Worm (Caenorhabditis elegans): ENCODE results near the gene Y69A2AR.16.
A peak's percentile ranks its signal among the peaks of the same experiment; 100 is the strongest.

Y69A2AR.16 gene

ce11 chrIV:2476386-2476785 is 21.2 kb upstream of the Y69A2AR.16 start, which contains the start of gene grd-16:
grd-16 (plus strand) TSS chrIV:2476686.
- TF ChIP-seq unc-62 (GFP tag; optimal IDR thresholded peaks at IDR 0.05 in 1 of 2) = peak in 1 of 2 experiments; percentile 13
- no peak for TF ChIP-seq unc-62 (tag; optimal IDR thresholded peaks at IDR 0.05)
- TF ChIP-seq lin-29 (GFP tag; IDR thresholded peaks at IDR 0.05) = no peak
- no peak for TF ChIP-seq gei-8 (GFP tag; optimal IDR thresholded peaks at IDR 0.05)
- no peak for TF ChIP-seq pqm-1 (tag; optimal IDR thresholded peaks at IDR 0.05)
- peak; percentile 63 for TF ChIP-seq aha-1 (tag)
- TF ChIP-seq nhr-237 (tag; optimal IDR thresholded peaks at IDR 0.05) = no peak

- TF ChIP-seq attf-4 (tag; optimal IDR thresholded peaks at IDR 0.05) (no peak), nhr-28 (tag; optimal IDR thresholded peaks at IDR 0.05) (no peak), sdz-12 (GFP tag; optimal IDR thresholded peaks at IDR 0.05) (no peak), nhr-102 (tag; optimal IDR thresholded peaks at IDR 0.05) (no peak)
Measured at ce11 chrIV:2481955-2482354, 15.6 kb upstream of the Y69A2AR.16 start, which contains the start of gene Y69A2AL.2. Y69A2AL.2 (plus strand) TSS chrIV:2482255.

ce11 chrIV:2488520-2488919 is 9.1 kb upstream of the Y69A2AR.16 start, which contains the start of gene Y69A2AR.19:
Y69A2AR.19 (plus strand) TSS chrIV:2488820.
- TF ChIP-seq unc-62 (GFP tag; optimal IDR thresholded peaks at IDR 0.05 in 1 of 2) (peak in 1 of 2 experiments; percentile 14), unc-62 (tag; optimal IDR thresholded peaks at IDR 0.05) (no peak), saeg-2 (GFP tag; IDR thresholded peaks at IDR 0.05) (no peak)

ce11 chrIV:2495118-2495785 is 2.4 kb upstream of the Y69A2AR.16 start, which contains the start of the genes ccdc-12 and Y69A2AR.18:
ccdc-12 (minus strand) TSS chrIV:2495174.
Y69A2AR.18 (plus strand) TSS chrIV:2495735.
- TF ChIP-seq F10B5.3 (tag; optimal IDR thresholded peaks at IDR 0.05) (no peak), ama-1 (optimal IDR thresholded peaks at IDR 0.05) (peak; percentile 5), unc-62 (GFP tag; optimal IDR thresholded peaks at IDR 0.05 in 1 of 2) (no peak), unc-62 (tag; optimal IDR thresholded peaks at IDR 0.05) (no peak), dmd-8 (GFP tag; IDR thresholded peaks at IDR 0.05) (no peak), snpc-4 (tag; optimal IDR thresholded peaks at IDR 0.05) (no peak), F26F4.8 (GFP tag; conservative IDR thresholded peaks at IDR 0.05) (no peak), lin-1 (GFP tag; IDR thresholded peaks at IDR 0.05) (no peak), dmd-9 (GFP tag; IDR thresholded peaks at IDR 0.05) (no peak), gei-8 (GFP tag; optimal IDR thresholded peaks at IDR 0.05) (no peak), mdt-29 (GFP tag; IDR thresholded peaks at IDR 0.05) (no peak), ZK337.2 (GFP tag; IDR thresholded peaks at IDR 0.05) (no peak), ceh-28 (tag; optimal IDR thresholded peaks at IDR 0.05) (no peak), zag-1 (tag; optimal IDR thresholded peaks at IDR 0.05) (no peak), nhr-6 (tag; optimal IDR thresholded peaks at IDR 0.05) (peak; percentile 22), set-16 (GFP tag; IDR thresholded peaks at IDR 0.05) (no peak), ceh-82 (tag; optimal IDR thresholded peaks at IDR 0.05) (no peak), lsy-2 (tag; optimal IDR thresholded peaks at IDR 0.05) (peak; percentile 90 to 99), madf-5 (GFP tag; IDR thresholded peaks at IDR 0.05) (no peak), aly-2 (tag; optimal IDR thresholded peaks at IDR 0.05) (no peak), daf-19 (GFP tag; conservative IDR thresholded peaks at IDR 0.05) (no peak), nhr-28 (tag; optimal IDR thresholded peaks at IDR 0.05) (peak; percentile 24), R02D3.7 (tag; optimal IDR thresholded peaks at IDR 0.05) (peak; percentile 61), ceh-44 (GFP tag; IDR thresholded peaks at IDR 0.05) (no peak), zip-11 (GFP tag; IDR thresholded peaks at IDR 0.05) (no peak), hif-1 (tag; optimal IDR thresholded peaks at IDR 0.05) (peak in 1 of 2 experiments; percentile 6), Y105C5A.15 (GFP tag; IDR thresholded peaks at IDR 0.05) (no peak), madf-9 (GFP tag; conservative IDR thresholded peaks at IDR 0.05) (no peak), spr-1 (tag; optimal IDR thresholded peaks at IDR 0.05) (peak; percentile 8), pqm-1 (tag; optimal IDR thresholded peaks at IDR 0.05) (no peak), F49E8.2 (tag; optimal IDR thresholded peaks at IDR 0.05; ENCODE audit: borderline replicate concordance) (no peak), egl-27 (tag; optimal IDR thresholded peaks at IDR 0.05) (no peak), unc-130 (GFP tag; optimal IDR thresholded peaks at IDR 0.05) (peak; percentile 49), F44E2.7 (GFP tag; IDR thresholded peaks at IDR 0.05) (no peak), lin-29 (GFP tag; IDR thresholded peaks at IDR 0.05) (no peak), lin-15B (tag; optimal IDR thresholded peaks at IDR 0.05) (no peak), sdz-12 (GFP tag; optimal IDR thresholded peaks at IDR 0.05) (no peak), vab-7 (GFP tag; IDR thresholded peaks at IDR 0.05) (no peak), duxl-1 (tag; optimal IDR thresholded peaks at IDR 0.05; ENCODE audit: poor library complexity) (no peak)
